Worm (Caenorhabditis elegans): ENCODE data around the gene F09E5.11.

Gene F09E5.11

ce11 chrII:5336660-5337494 lies 21.1 kb downstream of the F09E5.11 start (continued):
- TF ChIP-seq ceh-82 (tag; optimal IDR thresholded peaks at IDR 0.05) (peak; percentile 54 to 68 (median 55)), lir-3 (tag; optimal IDR thresholded peaks at IDR 0.05; ENCODE audit: poor library complexity) (peak; percentile 56), xbp-1 (tag; optimal IDR thresholded peaks at IDR 0.05) (peak; percentile 56), swsn-7 (tag; optimal IDR thresholded peaks at IDR 0.05) (peak; percentile 79), dpl-1 (GFP tag; optimal IDR thresholded peaks at IDR 0.05) (peak; percentile 25 to 58 (median 53)), nhr-47 (tag; optimal IDR thresholded peaks at IDR 0.05) (peak; percentile 77), mab-9 (GFP tag; IDR thresholded peaks at IDR 0.05) (no peak), jun-1 (tag; optimal IDR thresholded peaks at IDR 0.05) (peak; percentile 98), pax-3 (tag; optimal IDR thresholded peaks at IDR 0.05) (peak; percentile 46), unc-98 (GFP tag; IDR thresholded peaks at IDR 0.05) (no peak), C16A3.4 (tag; optimal IDR thresholded peaks at IDR 0.05) (peak; percentile 27), ces-1 (GFP tag; optimal IDR thresholded peaks at IDR 0.05) (no peak), hlh-4 (tag; optimal IDR thresholded peaks at IDR 0.05) (no peak), aha-1 (tag; optimal IDR thresholded peaks at IDR 0.05) (no peak), fkh-8 (tag; optimal IDR thresholded peaks at IDR 0.05) (peak; percentile 81), ceh-90 (tag; optimal IDR thresholded peaks at IDR 0.05) (peak; percentile 2), nhr-77 (tag; optimal IDR thresholded peaks at IDR 0.05) (peak; percentile 69), isw-1 (GFP tag; IDR thresholded peaks at IDR 0.05) (0 out of 2 replicates have a peak, but pooled peaks have one; percentile 14), fkh-10 (GFP tag; optimal IDR thresholded peaks at IDR 0.05) (no peak), nhr-28 (tag; optimal IDR thresholded peaks at IDR 0.05) (no peak), nhr-71 (tag; optimal IDR thresholded peaks at IDR 0.05) (peak; percentile 87), grh-1 (GFP tag; IDR thresholded peaks at IDR 0.05) (no peak), irx-1 (tag; optimal IDR thresholded peaks at IDR 0.05) (peak; percentile 58), nhr-19 (GFP tag; conservative IDR thresholded peaks at IDR 0.05) (peak; percentile 57), egl-27 (tag; optimal IDR thresholded peaks at IDR 0.05) (no peak), unc-30 (tag; optimal IDR thresholded peaks at IDR 0.05) (no peak), Y116A8C.19 (tag; optimal IDR thresholded peaks at IDR 0.05; ENCODE audit: borderline replicate concordance) (no peak), nhr-237 (tag; optimal IDR thresholded peaks at IDR 0.05) (peak; percentile 10), lin-14 (GFP tag; optimal IDR thresholded peaks at IDR 0.05) (peak; percentile 92), tlp-1 (tag; optimal IDR thresholded peaks at IDR 0.05) (no peak), lin-15B (tag; optimal IDR thresholded peaks at IDR 0.05) (no peak), ceh-63 (GFP tag; optimal IDR thresholded peaks at IDR 0.05) (no peak), fos-1 (tag; optimal IDR thresholded peaks at IDR 0.05) (peak; percentile 99), mef-2 (tag; optimal IDR thresholded peaks at IDR 0.05) (no peak), sptf-1 (tag; optimal IDR thresholded peaks at IDR 0.05) (no peak), elt-2 (tag; optimal IDR thresholded peaks at IDR 0.05) (peak; percentile 72), lsy-2 (tag; optimal IDR thresholded peaks at IDR 0.05) (peak; percentile 55 to 79), nhr-20 (tag; optimal IDR thresholded peaks at IDR 0.05) (peak; percentile 85), lin-39 (tag; optimal IDR thresholded peaks at IDR 0.05) (peak; percentile 20), unc-86 (tag; optimal IDR thresholded peaks at IDR 0.05) (peak; percentile 59), vab-15 (tag; optimal IDR thresholded peaks at IDR 0.05) (no peak)

ce11 chrII:5336035-5336376 lies 22.0 kb downstream of the F09E5.11 start:
- TF ChIP-seq hpl-2 (GFP tag; optimal IDR thresholded peaks at IDR 0.05): no peak
- no peak for TF ChIP-seq nhr-19 (GFP tag; conservative IDR thresholded peaks at IDR 0.05)
- no peak for TF ChIP-seq rnt-1 (tag; optimal IDR thresholded peaks at IDR 0.05)
- TF ChIP-seq elt-3 (tag; optimal IDR thresholded peaks at IDR 0.05): no peak
- TF ChIP-seq tbx-2 (tag; optimal IDR thresholded peaks at IDR 0.05): peak; percentile 37
- TF ChIP-seq snu-23 (GFP tag; optimal IDR thresholded peaks at IDR 0.05): peak; percentile 49
- no peak for TF ChIP-seq nhr-20 (tag; optimal IDR thresholded peaks at IDR 0.05)
- peak; percentile 6 for TF ChIP-seq fos-1 (tag; optimal IDR thresholded peaks at IDR 0.05)
- TF ChIP-seq ceh-88 (GFP tag; IDR thresholded peaks at IDR 0.05): peak; percentile 44; the same call in 1 of the 2 replicates
- TF ChIP-seq lin-14 (GFP tag; optimal IDR thresholded peaks at IDR 0.05): peak; percentile 91
- TF ChIP-seq zag-1 (tag; optimal IDR thresholded peaks at IDR 0.05): no peak
- no peak for TF ChIP-seq lin-39 (tag; optimal IDR thresholded peaks at IDR 0.05)
- TF ChIP-seq ztf-4 (tag; optimal IDR thresholded peaks at IDR 0.05): no peak
- TF ChIP-seq ztf-11 (tag; optimal IDR thresholded peaks at IDR 0.05): no peak
- peak; percentile 51 for TF ChIP-seq nhr-71 (tag; optimal IDR thresholded peaks at IDR 0.05)
- TF ChIP-seq nhr-90 (tag; optimal IDR thresholded peaks at IDR 0.05; ENCODE audit: poor library complexity): no peak
- no peak for TF ChIP-seq mef-2 (tag; optimal IDR thresholded peaks at IDR 0.05)
